Fruit fly (Drosophila melanogaster): Measurements from ENCODE around the gene Taf12.

Taf12 gene

dm6 chr3R:11650105-11651039 is 29.1 kb downstream of the Taf12 start, which contains the start of the genes Csk and Elp1 (continued):
- TF ChIP-seq CG11696 (GFP tag; IDR thresholded peaks at IDR 0.05): no peak
- TF ChIP-seq CG12299 (tag; optimal IDR thresholded peaks at IDR 0.05): peak; percentile 27
- no peak for TF ChIP-seq org-1 (GFP tag; optimal IDR thresholded peaks at IDR 0.05)
- no peak for TF ChIP-seq CG32772 (GFP tag; IDR thresholded peaks at IDR 0.05)
- TF ChIP-seq Stat92E (GFP tag; optimal IDR thresholded peaks at IDR 0.05): peak in 1 of 3 experiments; percentile 8
- peak in 1 of 2 experiments; percentile 53 for TF ChIP-seq crp (GFP tag; optimal IDR thresholded peaks at IDR 0.05)
- no peak for TF ChIP-seq klu (GFP tag; IDR thresholded peaks at IDR 0.05)
- TF ChIP-seq Atf3 (GFP tag; optimal IDR thresholded peaks at IDR 0.05): no peak
- TF ChIP-seq CG17186 (GFP tag; optimal IDR thresholded peaks at IDR 0.05): peak; percentile 41
- no peak for TF ChIP-seq C15 (GFP tag; IDR thresholded peaks at IDR 0.05)
- TF ChIP-seq da (GFP tag; optimal IDR thresholded peaks at IDR 0.05): no peak
- TF ChIP-seq Lpt (GFP tag; optimal IDR thresholded peaks at IDR 0.05): no peak
- TF ChIP-seq sens-2 (GFP tag; IDR thresholded peaks at IDR 0.05): no peak
- TF ChIP-seq Vsx1 (GFP tag; optimal IDR thresholded peaks at IDR 0.05): peak; percentile 20
- peak; percentile 21 for TF ChIP-seq Sox102F (GFP tag; optimal IDR thresholded peaks at IDR 0.05)
- no peak for TF ChIP-seq CG11247 (GFP tag; IDR thresholded peaks at IDR 0.05)
- peak; percentile 82 for TF ChIP-seq gfzf (GFP tag; optimal IDR thresholded peaks at IDR 0.05)
- TF ChIP-seq CG18619 (GFP tag; optimal IDR thresholded peaks at IDR 0.05): peak; percentile 31
- TF ChIP-seq fd64A (GFP tag; optimal IDR thresholded peaks at IDR 0.05): peak; percentile 10
- TF ChIP-seq CG15514 (GFP tag; optimal IDR thresholded peaks at IDR 0.05): peak; percentile 74
- TF ChIP-seq slou (GFP tag; optimal IDR thresholded peaks at IDR 0.05): peak; percentile 37
- no peak for TF ChIP-seq hth (optimal IDR thresholded peaks at IDR 0.05)
- peak in 1 of 2 experiments; percentile 20 for TF ChIP-seq Eip74EF (GFP tag; optimal IDR thresholded peaks at IDR 0.05)
- no peak for TF ChIP-seq CG31365 (tag; optimal IDR thresholded peaks at IDR 0.05)
- TF ChIP-seq ranshi (GFP tag; IDR thresholded peaks at IDR 0.05): no peak
- TF ChIP-seq Dp (GFP tag; optimal IDR thresholded peaks at IDR 0.05): peak; percentile 38
- TF ChIP-seq wdn (GFP tag; IDR thresholded peaks at IDR 0.05): no peak
- no peak for TF ChIP-seq sc (optimal IDR thresholded peaks at IDR 0.05)
- no peak for TF ChIP-seq sc (GFP tag; optimal IDR thresholded peaks at IDR 0.05)
- peak; percentile 55 for TF ChIP-seq CG4820 (GFP tag; optimal IDR thresholded peaks at IDR 0.05)
- 0 out of 3 replicates have a peak, but pooled peaks have one; percentile 54 for TF ChIP-seq CG11456 (GFP tag; IDR thresholded peaks at IDR 0.05)
- TF ChIP-seq CG17912 (GFP tag; optimal IDR thresholded peaks at IDR 0.05): peak; percentile 12
- TF ChIP-seq z (GFP tag; IDR thresholded peaks at IDR 0.05): no peak
- TF ChIP-seq otp (GFP tag; IDR thresholded peaks at IDR 0.05): no peak
- TF ChIP-seq CG11085 (GFP tag; IDR thresholded peaks at IDR 0.05): peak; percentile 40; the same call in 1 of the 2 replicates
- TF ChIP-seq Hey (tag; optimal IDR thresholded peaks at IDR 0.05): no peak
- peak; percentile 18 for TF ChIP-seq run (tag; optimal IDR thresholded peaks at IDR 0.05)
- no peak for TF ChIP-seq CG10462 (GFP tag; optimal IDR thresholded peaks at IDR 0.05)
- TF ChIP-seq Hand (GFP tag; optimal IDR thresholded peaks at IDR 0.05): no peak
- no peak for TF ChIP-seq CG3163 (GFP tag; optimal IDR thresholded peaks at IDR 0.05)
- no peak for TF ChIP-seq CG1832 (GFP tag; optimal IDR thresholded peaks at IDR 0.05)
- no peak for TF ChIP-seq CG34224 (GFP tag; IDR thresholded peaks at IDR 0.05; ENCODE audit: partially characterized antibody)
- TF ChIP-seq Fer1 (GFP tag; optimal IDR thresholded peaks at IDR 0.05): peak; percentile 60
- peak; percentile 16 for TF ChIP-seq cato (GFP tag; optimal IDR thresholded peaks at IDR 0.05; ENCODE audit: borderline replicate concordance)
- peak; percentile 33; the same call in 1 of the 2 replicates for TF ChIP-seq CG6272 (GFP tag; IDR thresholded peaks at IDR 0.05)
- TF ChIP-seq CG4282 (GFP tag; optimal IDR thresholded peaks at IDR 0.05): no peak
- TF ChIP-seq lmd (GFP tag; IDR thresholded peaks at IDR 0.05): peak; percentile 50; the same call in 1 of the 2 replicates
- TF ChIP-seq salm (tag; optimal IDR thresholded peaks at IDR 0.05): no peak

All from whole organism, embryonic.